Worm (Caenorhabditis elegans) whole organism, L2 larva: ENCODE results near the gene set-20.

Experiments used
- R02D3.7 ChIP-seq: fragments of 150-350 bp; optimal IDR thresholded peaks from 2 replicates; lab custom pipeline; 2014; ENCODE audit warnings: missing biosample characterization, missing genetic modification characterization
- ceh-16 ChIP-seq: fragments of 150-350 bp; optimal IDR thresholded peaks from 2 replicates; lab custom pipeline; 2014; ENCODE audit warnings: missing biosample characterization, missing genetic modification characterization
- ceh-82 ChIP-seq: fragments of 150-350 bp; optimal IDR thresholded peaks from 2 replicates; lab custom pipeline; 2014; ENCODE audit warnings: missing biosample characterization, missing genetic modification characterization
- dmd-4 ChIP-seq: sonication (generic microtip); optimal IDR thresholded peaks from 2 replicates; lab custom pipeline; 2017; ENCODE audit warnings: missing biosample characterization, missing genetic modification characterization
- egl-27 ChIP-seq: sonication (generic microtip); optimal IDR thresholded peaks from 3 replicates; lab custom pipeline; 2017; ENCODE audit warnings: missing biosample characterization, missing genetic modification reagents, missing genetic modification characterization
- elt-1 ChIP-seq: fragments of 150-350 bp; optimal IDR thresholded peaks from 2 replicates; lab custom pipeline; 2014; ENCODE audit warnings: missing biosample characterization, missing genetic modification characterization
- lin-39 ChIP-seq: fragments of 150-350 bp; optimal IDR thresholded peaks from 2 replicates; lab custom pipeline; 2014; ENCODE audit warnings: missing biosample characterization, missing genetic modification reagents, missing genetic modification characterization
- mbf-1 ChIP-seq: sonication (generic microtip); optimal IDR thresholded peaks from 2 replicates; lab custom pipeline; 2017; ENCODE audit warnings: missing biosample characterization, missing genetic modification characterization
- nhr-11 ChIP-seq: fragments of 150-350 bp; optimal IDR thresholded peaks from 2 replicates; lab custom pipeline; 2014; ENCODE audit warnings: missing biosample characterization, missing genetic modification characterization
- nhr-77 ChIP-seq: fragments of 150-350 bp; optimal IDR thresholded peaks from 2 replicates; lab custom pipeline; 2014; ENCODE audit warnings: missing biosample characterization, missing genetic modification characterization
- skn-1 ChIP-seq: sonication (generic microtip); optimal IDR thresholded peaks from 2 replicates; lab custom pipeline; 2017; ENCODE audit warnings: missing biosample characterization, missing genetic modification characterization
- sma-3 ChIP-seq: sonication (generic microtip); optimal IDR thresholded peaks from 2 replicates; lab custom pipeline; 2016; ENCODE audit warnings: missing genetic modification reagents, missing genetic modification characterization, missing compliant biosample characterization
- ztf-11 ChIP-seq: sonication (generic microtip); optimal IDR thresholded peaks from 2 replicates; lab custom pipeline; 2017; ENCODE audit warnings: missing biosample characterization, missing genetic modification characterization

- no peak for TF ChIP-seq lin-39 (tag; lab: Kevin White, UChicago)
- TF ChIP-seq skn-1: no peak
- no peak for TF ChIP-seq ceh-16 (tag; lab: Kevin White, UChicago)
- no peak for TF ChIP-seq R02D3.7 (tag; lab: Kevin White, UChicago)
- TF ChIP-seq ztf-11 (tag; lab: Kevin White, UChicago): no peak
- peak; percentile 24 for TF ChIP-seq ceh-82 (tag; lab: Kevin White, UChicago)
- TF ChIP-seq elt-1 (tag; lab: Kevin White, UChicago): no peak
- no peak for TF ChIP-seq dmd-4 (tag; lab: Kevin White, UChicago)
- peak; percentile 41 for TF ChIP-seq egl-27 (tag; lab: Kevin White, UChicago)
- no peak for TF ChIP-seq sma-3 (GFP tag; lab: Kevin White, UChicago)
- TF ChIP-seq mbf-1 (tag; lab: Kevin White, UChicago): no peak
- no peak for TF ChIP-seq nhr-11
- no peak for TF ChIP-seq nhr-77 (tag; lab: Kevin White, UChicago)
Measured at ce11 chrX:5728956-5729467, 43.1 kb upstream of the set-20 start.
